Fruit fly (Drosophila melanogaster): ENCODE data around the gene CG13045.

DNA sequence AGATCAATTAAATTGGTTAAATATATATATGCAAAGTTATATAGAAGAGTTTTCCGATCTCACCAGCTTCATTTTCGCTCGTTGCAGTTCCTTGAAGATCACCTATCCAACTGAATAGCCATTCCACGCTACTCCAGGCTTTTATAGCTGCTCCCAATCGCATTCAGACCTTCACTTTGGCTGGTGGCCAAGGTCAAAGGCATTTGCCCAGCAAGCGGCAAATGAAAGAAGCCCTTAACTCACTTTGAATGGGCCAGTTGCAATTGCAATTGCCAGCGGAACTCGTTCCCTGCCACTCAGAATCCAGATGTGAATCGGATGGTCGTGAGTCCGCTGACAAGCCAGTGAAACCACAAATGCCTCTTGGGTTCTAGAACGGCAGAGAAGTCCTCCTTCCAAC is 29.2 kb downstream of the CG13045 start, which contains the start of gene CG34247:
- no peak for TF ChIP-seq CG8478 (optimal IDR thresholded peaks at IDR 0.05)
- TF ChIP-seq CTCF (optimal IDR thresholded peaks at IDR 0.05), result no peak
